Fruit fly (Drosophila melanogaster) whole organism, embryonic: ENCODE results near the gene Reepl1.
A peak's percentile ranks its signal among the peaks of the same experiment; 100 is the strongest.

Experiments
- Adf1 ChIP-seq: fragments of 200-800 bp; sonication (Bioruptor generic); IDR thresholded peaks from 2 replicates; pipeline ENCODE4 v1.3.6; 2022; ENCODE audit warnings: missing biosample characterization, missing genetic modification characterization
- Antp ChIP-seq: fragments of 200-800 bp; sonication (Bioruptor generic); optimal IDR thresholded peaks from 3 replicates; lab custom pipeline; 2016; ENCODE audit warnings: missing biosample characterization, missing genetic modification characterization
- CG10147 ChIP-seq: fragments of 200-800 bp; sonication (Bioruptor generic); optimal IDR thresholded peaks from 2 replicates; lab custom pipeline; 2019; ENCODE audit warnings: missing biosample characterization, mild to moderate bottlenecking, missing genetic modification characterization, moderate library complexity
- CG10462 ChIP-seq: fragments of 200-800 bp; sonication (Bioruptor generic); optimal IDR thresholded peaks from 2 replicates; lab custom pipeline; 2016; ENCODE audit warnings: missing biosample characterization, missing genetic modification characterization
- CG12236 ChIP-seq: fragments of 200-800 bp; sonication (Bioruptor generic); optimal IDR thresholded peaks from 2 replicates; lab custom pipeline; 2016; ENCODE audit warnings: missing biosample characterization, missing genetic modification characterization
- CG13287 ChIP-seq: fragments of 200-800 bp; sonication (Bioruptor generic); IDR thresholded peaks from 2 replicates; pipeline ENCODE4 v1.3.6; 2022; ENCODE audit warnings: missing biosample characterization, missing genetic modification characterization; ENCODE audit not compliant: partially characterized antibody
- CG14667 ChIP-seq: fragments of 200-800 bp; sonication (Bioruptor generic); IDR thresholded peaks from 2 replicates; pipeline ENCODE4 v1.3.6; 2022; ENCODE audit warnings: missing biosample characterization, missing genetic modification characterization
- CG1529 ChIP-seq: fragments of 200-800 bp; sonication (Bioruptor generic); optimal IDR thresholded peaks from 3 replicates; lab custom pipeline; 2018; ENCODE audit warnings: missing biosample characterization, missing genetic modification characterization
- CG15601 ChIP-seq: fragments of 200-800 bp; sonication (Bioruptor generic); optimal IDR thresholded peaks from 3 replicates; lab custom pipeline; 2019; ENCODE audit warnings: missing biosample characterization, mild to moderate bottlenecking, missing genetic modification characterization, moderate library complexity
- CG16813 ChIP-seq: fragments of 200-800 bp; sonication (Bioruptor generic); IDR thresholded peaks from 3 replicates; pipeline ENCODE4 v1.3.6; 2022; ENCODE audit warnings: missing biosample characterization, missing genetic modification characterization; ENCODE audit not compliant: partially characterized antibody
- CG17361 ChIP-seq: fragments of 200-800 bp; sonication (Bioruptor generic); IDR thresholded peaks from 3 replicates; pipeline ENCODE4 v1.3.6; 2022; ENCODE audit warnings: missing biosample characterization, missing genetic modification characterization
- CG1792 ChIP-seq: fragments of 200-800 bp; sonication (Bioruptor generic); optimal IDR thresholded peaks from 2 replicates; lab custom pipeline; 2016; ENCODE audit warnings: missing biosample characterization, missing genetic modification characterization
- CG1832 ChIP-seq: fragments of 200-800 bp; sonication (Bioruptor generic); optimal IDR thresholded peaks from 2 replicates; lab custom pipeline; 2017; ENCODE audit warnings: missing biosample characterization, mild to moderate bottlenecking, missing genetic modification characterization, inconsistent platforms
- CG30431 ChIP-seq: fragments of 200-800 bp; sonication (Bioruptor generic); optimal IDR thresholded peaks from 2 replicates; lab custom pipeline; 2017; ENCODE audit warnings: missing biosample characterization, missing genetic modification characterization
- CG33213 ChIP-seq: fragments of 200-800 bp; sonication (Bioruptor generic); optimal IDR thresholded peaks from 3 replicates; lab custom pipeline; 2016; ENCODE audit warnings: missing biosample characterization, missing genetic modification characterization
- CG5245 ChIP-seq: fragments of 200-800 bp; sonication (Bioruptor generic); optimal IDR thresholded peaks from 3 replicates; lab custom pipeline; 2016; ENCODE audit warnings: missing biosample characterization, missing genetic modification characterization
- CG7928 ChIP-seq: fragments of 200-800 bp; sonication (Bioruptor generic); optimal IDR thresholded peaks from 2 replicates; lab custom pipeline; 2017; ENCODE audit warnings: missing biosample characterization, mild to moderate bottlenecking, missing genetic modification characterization
- CG7987 ChIP-seq: fragments of 200-800 bp; sonication (Bioruptor generic); optimal IDR thresholded peaks from 2 replicates; lab custom pipeline; 2018; ENCODE audit warnings: missing biosample characterization, mild to moderate bottlenecking, missing genetic modification characterization, moderate library complexity
- CHES-1-like ChIP-seq: fragments of 200-800 bp; sonication (Bioruptor generic); optimal IDR thresholded peaks from 2 replicates; lab custom pipeline; 2016; ENCODE audit warnings: missing biosample characterization, missing genetic modification characterization
- CTCF ChIP-seq: fragments of 200-800 bp; sonication (Bioruptor generic); optimal IDR thresholded peaks from 2 replicates; lab custom pipeline; 2017; ENCODE audit warnings: missing biosample characterization, mild to moderate bottlenecking, missing genetic modification characterization, moderate library complexity
- Gsc ChIP-seq: fragments of 200-800 bp; sonication (Bioruptor generic); IDR thresholded peaks from 2 replicates; pipeline ENCODE4 v1.3.6; 2022; ENCODE audit warnings: missing biosample characterization, missing genetic modification characterization
- HLH54F ChIP-seq: fragments of 200-800 bp; sonication (Bioruptor generic); optimal IDR thresholded peaks from 3 replicates; lab custom pipeline; 2016; ENCODE audit warnings: missing biosample characterization, missing genetic modification characterization
- HLHmδ ChIP-seq: fragments of 200-800 bp; sonication (Bioruptor generic); optimal IDR thresholded peaks from 2 replicates; lab custom pipeline; 2018; ENCODE audit warnings: missing biosample characterization, mild to moderate bottlenecking, missing genetic modification characterization, moderate library complexity
- Hand ChIP-seq: fragments of 200-800 bp; sonication (Bioruptor generic); optimal IDR thresholded peaks from 2 replicates; lab custom pipeline; 2017; ENCODE audit warnings: mild to moderate bottlenecking, missing biosample characterization, missing genetic modification reagents, missing genetic modification characterization
- Kr ChIP-seq: fragments of 200-800 bp; sonication (Bioruptor generic); optimal IDR thresholded peaks from 2 replicates; lab custom pipeline; 2017; ENCODE audit warnings: missing biosample characterization, mild to moderate bottlenecking, missing genetic modification characterization
- NFAT ChIP-seq: fragments of 200-800 bp; sonication (Bioruptor generic); IDR thresholded peaks from 2 replicates; pipeline ENCODE4 v1.3.6; 2022; ENCODE audit warnings: missing biosample characterization, missing genetic modification characterization
- Nf-YB ChIP-seq: fragments of 200-800 bp; sonication (Bioruptor generic); optimal IDR thresholded peaks from 3 replicates; lab custom pipeline; 2019; ENCODE audit warnings: missing biosample characterization, mild to moderate bottlenecking, missing genetic modification characterization, moderate library complexity
- Scr ChIP-seq: fragments of 200-800 bp; sonication (Bioruptor generic); IDR thresholded peaks from 2 replicates; pipeline ENCODE4 v1.3.6; 2022; ENCODE audit warnings: missing biosample characterization, missing genetic modification characterization; ENCODE audit not compliant: partially characterized antibody
- Sin3A ChIP-seq: fragments of >200 bp; optimal IDR thresholded peaks from 2 replicates; lab custom pipeline; 2018
- Sox102F ChIP-seq: fragments of 200-800 bp; sonication (Bioruptor generic); optimal IDR thresholded peaks from 2 replicates; lab custom pipeline; 2018; ENCODE audit warnings: missing biosample characterization, mild to moderate bottlenecking, missing genetic modification characterization, moderate library complexity
- Spps ChIP-seq: fragments of 200-800 bp; sonication (Bioruptor generic); optimal IDR thresholded peaks from 2 replicates; lab custom pipeline; 2018; ENCODE audit warnings: missing biosample characterization, mild to moderate bottlenecking, missing genetic modification characterization
- Taf1 ChIP-seq: fragments of 200-800 bp; sonication (Bioruptor generic); IDR thresholded peaks from 2 replicates; pipeline ENCODE4 v1.3.6; 2022; ENCODE audit warnings: missing biosample characterization, missing genetic modification characterization
- ase ChIP-seq: fragments of 200-800 bp; sonication (Bioruptor generic); IDR thresholded peaks from 3 replicates; pipeline ENCODE4 v1.3.6; 2022; ENCODE audit warnings: missing biosample characterization, missing genetic modification characterization
- bcd ChIP-seq: fragments of 200-800 bp; sonication (Bioruptor generic); optimal IDR thresholded peaks from 2 replicates; lab custom pipeline; 2017; ENCODE audit warnings: missing biosample characterization, mild to moderate bottlenecking, missing genetic modification characterization
- da ChIP-seq: fragments of 200-800 bp; sonication (Bioruptor generic); optimal IDR thresholded peaks from 2 replicates; lab custom pipeline; 2016; ENCODE audit warnings: missing biosample characterization, missing genetic modification characterization
- fd3F ChIP-seq: fragments of 200-800 bp; sonication (Bioruptor generic); optimal IDR thresholded peaks from 2 replicates; lab custom pipeline; 2018; ENCODE audit warnings: missing biosample characterization, mild to moderate bottlenecking, missing genetic modification characterization, moderate library complexity
- fu2 ChIP-seq: fragments of 200-800 bp; sonication (Bioruptor generic); optimal IDR thresholded peaks from 2 replicates; lab custom pipeline; 2016; ENCODE audit warnings: missing biosample characterization, missing genetic modification characterization
- grn ChIP-seq: fragments of 200-800 bp; sonication (Bioruptor generic); optimal IDR thresholded peaks from 3 replicates; lab custom pipeline; 2017; ENCODE audit warnings: missing biosample characterization, missing genetic modification characterization
- inv ChIP-seq: fragments of 200-800 bp; sonication (Bioruptor generic); IDR thresholded peaks from 2 replicates; pipeline ENCODE4 v1.3.6; 2022; ENCODE audit warnings: missing biosample characterization, missing genetic modification characterization; ENCODE audit not compliant: partially characterized antibody
- ken ChIP-seq: fragments of 200-800 bp; sonication (Bioruptor generic); IDR thresholded peaks from 3 replicates; pipeline ENCODE4 v1.3.6; 2022; ENCODE audit warnings: missing biosample characterization, missing genetic modification characterization
- nmo ChIP-seq: fragments of 200-800 bp; sonication (Bioruptor generic); optimal IDR thresholded peaks from 2 replicates; lab custom pipeline; 2018; ENCODE audit warnings: missing biosample characterization, mild to moderate bottlenecking, missing genetic modification characterization, moderate library complexity
- nom ChIP-seq: fragments of 200-800 bp; sonication (Bioruptor generic); optimal IDR thresholded peaks from 2 replicates; lab custom pipeline; 2017; ENCODE audit warnings: missing biosample characterization, missing genetic modification characterization, mild to moderate bottlenecking, moderate library complexity, missing genetic modification reagents
- p53 ChIP-seq: fragments of 200-800 bp; sonication (Bioruptor generic); optimal IDR thresholded peaks from 2 replicates; lab custom pipeline; 2016; ENCODE audit warnings: missing biosample characterization, missing genetic modification characterization
- pfk ChIP-seq: fragments of 200-800 bp; sonication (Bioruptor generic); optimal IDR thresholded peaks from 2 replicates; lab custom pipeline; 2018; ENCODE audit warnings: missing biosample characterization, mild to moderate bottlenecking, missing genetic modification characterization, moderate library complexity
- pzg ChIP-seq: fragments of 200-800 bp; sonication (Bioruptor generic); optimal IDR thresholded peaks from 3 replicates; lab custom pipeline; 2018; ENCODE audit warnings: missing biosample characterization, mild to moderate bottlenecking, missing genetic modification characterization, moderate library complexity
- row ChIP-seq: fragments of 200-800 bp; sonication (Bioruptor generic); IDR thresholded peaks from 3 replicates; pipeline ENCODE4 v1.3.6; 2022; ENCODE audit warnings: missing biosample characterization, missing genetic modification characterization
- seq ChIP-seq: fragments of 200-800 bp; sonication (Bioruptor generic); IDR thresholded peaks from 2 replicates; pipeline ENCODE4 v1.3.6; 2022; ENCODE audit warnings: missing biosample characterization, missing genetic modification characterization
- sqz ChIP-seq: fragments of 200-800 bp; sonication (Bioruptor generic); optimal IDR thresholded peaks from 3 replicates; lab custom pipeline; 2018; ENCODE audit warnings: missing biosample characterization, mild to moderate bottlenecking, missing genetic modification characterization
- sr ChIP-seq: fragments of 200-800 bp; sonication (Bioruptor generic); IDR thresholded peaks from 3 replicates; pipeline ENCODE4 v1.3.6; 2022; ENCODE audit warnings: missing biosample characterization, missing genetic modification characterization
- tup ChIP-seq: fragments of 200-800 bp; sonication (Bioruptor generic); optimal IDR thresholded peaks from 2 replicates; lab custom pipeline; 2016; ENCODE audit warnings: missing biosample characterization, mild to moderate bottlenecking, missing genetic modification characterization, moderate library complexity
- usp ChIP-seq: fragments of >200 bp; optimal IDR thresholded peaks from 2 replicates; lab custom pipeline; 2017; ENCODE audit warnings: missing biosample characterization, missing genetic modification characterization
- vvl ChIP-seq: fragments of 200-800 bp; sonication (Bioruptor generic); IDR thresholded peaks from 2 replicates; pipeline ENCODE4 v1.3.6; 2022; ENCODE audit warnings: missing biosample characterization, missing genetic modification characterization
- yki ChIP-seq: fragments of >200 bp; optimal IDR thresholded peaks from 3 replicates; lab custom pipeline; 2018

Reepl1 gene

dm6 chrX:11548701-11549100 lies 23.8 kb upstream of the Reepl1 start (continued):
- TF ChIP-seq Sox102F (GFP tag; lab: Kevin White, UChicago) = peak; percentile 51
- no peak for TF ChIP-seq CG13287
- no peak for TF ChIP-seq nom (GFP tag; lab: Kevin White, UChicago)
- no peak for TF ChIP-seq Gsc (GFP tag; lab: Robert Waterston, UW)
- peak; percentile 19 for TF ChIP-seq Nf-YB
- TF ChIP-seq Kr (GFP tag; lab: Kevin White, UChicago) = no peak
- no peak for TF ChIP-seq tup (GFP tag; lab: Kevin White, UChicago)
- no peak for TF ChIP-seq seq (GFP tag; lab: Robert Waterston, UW)
- no peak for TF ChIP-seq sr (GFP tag; lab: Robert Waterston, UW)
- no peak for TF ChIP-seq pfk (GFP tag; lab: Kevin White, UChicago)
- TF ChIP-seq row (GFP tag; lab: Robert Waterston, UW) = peak; percentile 47; the same call in 1 of the 3 replicates
- TF ChIP-seq Adf1 (GFP tag; lab: Robert Waterston, UW) = no peak
- no peak for TF ChIP-seq sqz (GFP tag; lab: Kevin White, UChicago)
- TF ChIP-seq fu2 (GFP tag; lab: Kevin White, UChicago) = no peak
- no peak for TF ChIP-seq yki (lab: Kevin White, UChicago)
- no peak for TF ChIP-seq CG16813 (GFP tag; lab: Robert Waterston, UW)
- no peak for TF ChIP-seq inv
- no peak for TF ChIP-seq da
- peak; percentile 42; the same call in 1 of the 3 replicates for TF ChIP-seq CG17361 (GFP tag; lab: Robert Waterston, UW)
- no peak for TF ChIP-seq CTCF (GFP tag; lab: Kevin White, UChicago)
- peak; percentile 8 for TF ChIP-seq bcd (GFP tag; lab: Kevin White, UChicago)
- TF ChIP-seq nmo (GFP tag; lab: Kevin White, UChicago) = peak; percentile 43
- no peak for TF ChIP-seq CG10462 (GFP tag; lab: Kevin White, UChicago)
- TF ChIP-seq fd3F (GFP tag; lab: Kevin White, UChicago) = no peak
- no peak for TF ChIP-seq CG1832 (GFP tag; lab: Kevin White, UChicago)
- TF ChIP-seq CG14667 = no peak
- peak; percentile 38 for TF ChIP-seq CG5245 (GFP tag; lab: Kevin White, UChicago)
- TF ChIP-seq Taf1 (GFP tag; lab: Robert Waterston, UW) = no peak
- TF ChIP-seq vvl = peak; percentile 57
- TF ChIP-seq CG7987 (GFP tag; lab: Kevin White, UChicago) = no peak
- no peak for TF ChIP-seq p53 (GFP tag; lab: Kevin White, UChicago)
- no peak for TF ChIP-seq HLH54F (GFP tag; lab: Kevin White, UChicago)
- peak; percentile 3 for TF ChIP-seq CG12236 (GFP tag; lab: Kevin White, UChicago)
- TF ChIP-seq Antp (GFP tag; lab: Kevin White, UChicago) = peak; percentile 7
- no peak for TF ChIP-seq ken (GFP tag; lab: Robert Waterston, UW)
- no peak for TF ChIP-seq CG1792 (GFP tag; lab: Kevin White, UChicago)
- no peak for TF ChIP-seq HLHmδ (GFP tag; lab: Kevin White, UChicago)
- TF ChIP-seq pzg (GFP tag; lab: Kevin White, UChicago) = no peak
- TF ChIP-seq CG33213 (GFP tag; lab: Kevin White, UChicago) = no peak
- no peak for TF ChIP-seq usp (GFP tag; lab: Kevin White, UChicago)
- TF ChIP-seq CG15601 (tag; lab: Kevin White, UChicago) = peak; percentile 56
- TF ChIP-seq CG7928 (GFP tag; lab: Kevin White, UChicago) = no peak
- TF ChIP-seq NFAT (GFP tag; lab: Robert Waterston, UW) = no peak
- TF ChIP-seq Sin3A = no peak
- TF ChIP-seq CG1529 (GFP tag; lab: Kevin White, UChicago) = no peak
- no peak for TF ChIP-seq grn (GFP tag; lab: Kevin White, UChicago)
- TF ChIP-seq Hand (GFP tag; lab: Kevin White, UChicago) = no peak
- TF ChIP-seq ase = no peak
- peak; percentile 3 for TF ChIP-seq CG10147 (GFP tag; lab: Kevin White, UChicago)
- no peak for TF ChIP-seq CG30431 (GFP tag; lab: Kevin White, UChicago)
- no peak for TF ChIP-seq Spps
- peak; percentile 6 for TF ChIP-seq CHES-1-like
- no peak for TF ChIP-seq Scr (GFP tag; lab: Robert Waterston, UW)
